Fruit fly (Drosophila melanogaster) whole organism, embryonic: ENCODE measurements around the gene Pp2A-29B.

ENCODE experiments used
- Atf-2 ChIP-seq: fragments of 200-800 bp; sonication (Bioruptor generic); optimal IDR thresholded peaks from 2 replicates; lab custom pipeline; 2016; ENCODE audit warnings: missing biosample characterization, missing genetic modification characterization
- CG10366 ChIP-seq: fragments of 200-800 bp; sonication (Bioruptor generic); IDR thresholded peaks from 2 replicates; pipeline ENCODE4 v1.3.6; 2022; ENCODE audit warnings: missing biosample characterization, missing genetic modification characterization
- CG11723 ChIP-seq: fragments of 200-800 bp; sonication (Bioruptor generic); optimal IDR thresholded peaks from 2 replicates; lab custom pipeline; 2017; ENCODE audit warnings: missing biosample characterization, mild to moderate bottlenecking, missing genetic modification characterization
- CG13424 ChIP-seq: fragments of 200-800 bp; sonication (Bioruptor generic); optimal IDR thresholded peaks from 2 replicates; lab custom pipeline; 2019; ENCODE audit warnings: missing biosample characterization, mild to moderate bottlenecking, missing genetic modification characterization, moderate library complexity
- CG13894 ChIP-seq: fragments of 200-800 bp; sonication (Bioruptor generic); optimal IDR thresholded peaks from 3 replicates; lab custom pipeline; 2018; ENCODE audit warnings: missing biosample characterization, mild to moderate bottlenecking, missing genetic modification characterization, moderate library complexity
- CG18262 ChIP-seq: fragments of 200-800 bp; optimal IDR thresholded peaks from 3 replicates; lab custom pipeline; 2019; ENCODE audit warnings: missing biosample characterization, mild to moderate bottlenecking, missing genetic modification characterization, moderate library complexity
- CG2129 ChIP-seq: fragments of 200-800 bp; sonication (Bioruptor generic); IDR thresholded peaks from 2 replicates; pipeline ENCODE4 v1.3.6; 2022; ENCODE audit warnings: missing biosample characterization, missing genetic modification characterization; ENCODE audit not compliant: partially characterized antibody
- CG2712 ChIP-seq: fragments of 200-800 bp; optimal IDR thresholded peaks from 3 replicates; lab custom pipeline; 2019; ENCODE audit warnings: missing biosample characterization, mild to moderate bottlenecking, missing genetic modification characterization, moderate library complexity
- CG3065 ChIP-seq: fragments of 200-800 bp; sonication (Bioruptor generic); optimal IDR thresholded peaks from 2 replicates; lab custom pipeline; 2016; ENCODE audit warnings: missing biosample characterization, missing genetic modification characterization
- CG3726 ChIP-seq: fragments of 200-800 bp; sonication (Bioruptor generic); IDR thresholded peaks from 3 replicates; pipeline ENCODE4, ENCODE4 v1.3.6; 2022; ENCODE audit warnings: missing biosample characterization, missing genetic modification characterization
- CG42726 ChIP-seq: fragments of 200-800 bp; sonication (Bioruptor generic); IDR thresholded peaks from 2 replicates; pipeline ENCODE4 v1.3.6; 2022; ENCODE audit warnings: missing biosample characterization, missing genetic modification characterization; ENCODE audit not compliant: partially characterized antibody
- CG4282 ChIP-seq: fragments of 200-800 bp; sonication (Bioruptor generic); optimal IDR thresholded peaks from 2 replicates; lab custom pipeline; 2016; ENCODE audit warnings: missing biosample characterization, missing genetic modification characterization
- CG4730 ChIP-seq: fragments of 200-800 bp; sonication (Bioruptor generic); IDR thresholded peaks from 2 replicates; pipeline ENCODE4 v1.3.6; 2022; ENCODE audit warnings: missing biosample characterization, missing genetic modification characterization
- CG6272 ChIP-seq: fragments of 200-800 bp; sonication (Bioruptor generic); IDR thresholded peaks from 2 replicates; pipeline ENCODE4 v1.3.6; 2022; ENCODE audit warnings: missing biosample characterization, missing genetic modification characterization
- CG7745 ChIP-seq: fragments of 200-800 bp; sonication (Bioruptor generic); optimal IDR thresholded peaks from 2 replicates; lab custom pipeline; 2018; ENCODE audit warnings: missing biosample characterization, mild to moderate bottlenecking, missing genetic modification characterization, moderate library complexity
- CG7963 ChIP-seq: fragments of 200-800 bp; sonication (Bioruptor generic); IDR thresholded peaks from 3 replicates; pipeline ENCODE4 v1.3.6; 2022; ENCODE audit warnings: missing biosample characterization, missing genetic modification characterization; ENCODE audit not compliant: partially characterized antibody
- CG8290 ChIP-seq, 3 experiments: fragments of 200-800 bp; sonication (Bioruptor generic); optimal IDR thresholded peaks; 2 replicates each; lab custom pipeline; 2016 to 2019; ENCODE audit warnings: missing biosample characterization in 3 of 3, missing genetic modification characterization in 3 of 3, mild to moderate bottlenecking in 2 of 3, moderate library complexity in 1 of 3
- D19B ChIP-seq: fragments of 200-800 bp; sonication (Bioruptor generic); optimal IDR thresholded peaks from 2 replicates; lab custom pipeline; 2017; ENCODE audit warnings: missing biosample characterization, mild to moderate bottlenecking, missing genetic modification characterization
- Dek ChIP-seq: fragments of 200-800 bp; sonication (Bioruptor generic); optimal IDR thresholded peaks from 3 replicates; lab custom pipeline; 2019; ENCODE audit warnings: missing biosample characterization, mild to moderate bottlenecking, missing genetic modification characterization, moderate library complexity
- ERR ChIP-seq: fragments of 200-800 bp; sonication (Bioruptor generic); optimal IDR thresholded peaks from 2 replicates; lab custom pipeline; 2016; ENCODE audit warnings: missing biosample characterization, missing genetic modification characterization
- H15 ChIP-seq: fragments of 200-800 bp; sonication (Bioruptor generic); IDR thresholded peaks from 3 replicates; pipeline ENCODE4 v1.3.6; 2022; ENCODE audit warnings: missing biosample characterization, missing genetic modification characterization
- HLH4C ChIP-seq: fragments of 200-800 bp; sonication (Bioruptor generic); IDR thresholded peaks from 3 replicates; pipeline ENCODE4 v1.3.6; 2022; ENCODE audit warnings: missing biosample characterization, missing genetic modification characterization; ENCODE audit not compliant: partially characterized antibody
- HLH54F ChIP-seq: fragments of 200-800 bp; sonication (Bioruptor generic); optimal IDR thresholded peaks from 3 replicates; lab custom pipeline; 2016; ENCODE audit warnings: missing biosample characterization, missing genetic modification characterization
- Jarid2 ChIP-seq: fragments of 200-800 bp; sonication (Bioruptor generic); optimal IDR thresholded peaks from 3 replicates; lab custom pipeline; 2017; ENCODE audit warnings: mild to moderate bottlenecking, missing biosample characterization, missing genetic modification reagents, missing genetic modification characterization
- Nf-YB ChIP-seq: fragments of 200-800 bp; sonication (Bioruptor generic); optimal IDR thresholded peaks from 3 replicates; lab custom pipeline; 2019; ENCODE audit warnings: missing biosample characterization, mild to moderate bottlenecking, missing genetic modification characterization, moderate library complexity
- Sin3A ChIP-seq: fragments of >200 bp; optimal IDR thresholded peaks from 2 replicates; lab custom pipeline; 2018
- Spps ChIP-seq: fragments of 200-800 bp; sonication (Bioruptor generic); optimal IDR thresholded peaks from 2 replicates; lab custom pipeline; 2018; ENCODE audit warnings: missing biosample characterization, mild to moderate bottlenecking, missing genetic modification characterization
- TFAM ChIP-seq: fragments of 200-800 bp; sonication (Bioruptor generic); optimal IDR thresholded peaks from 2 replicates; lab custom pipeline; 2017; ENCODE audit warnings: missing biosample characterization, missing genetic modification characterization, inconsistent platforms
- Usf ChIP-seq: fragments of 200-800 bp; sonication (Bioruptor generic); optimal IDR thresholded peaks from 2 replicates; lab custom pipeline; 2017; ENCODE audit warnings: missing genotype, missing biosample characterization, missing genetic modification characterization
- ara ChIP-seq: fragments of 200-800 bp; sonication (Bioruptor generic); IDR thresholded peaks from 2 replicates; pipeline ENCODE4 v1.3.6; 2022; ENCODE audit warnings: missing biosample characterization, missing genetic modification characterization
- bigmax ChIP-seq: fragments of 200-800 bp; sonication (Bioruptor generic); optimal IDR thresholded peaks from 2 replicates; lab custom pipeline; 2018; ENCODE audit warnings: missing biosample characterization, mild to moderate bottlenecking, missing genetic modification characterization
- corto ChIP-seq: fragments of 200-800 bp; sonication (Bioruptor generic); optimal IDR thresholded peaks from 2 replicates; lab custom pipeline; 2016; ENCODE audit warnings: missing biosample characterization, mild to moderate bottlenecking, missing genetic modification characterization, moderate library complexity
- crc ChIP-seq: fragments of 200-800 bp; sonication (Bioruptor generic); optimal IDR thresholded peaks from 2 replicates; lab custom pipeline; 2016; ENCODE audit warnings: missing biosample characterization, missing genetic modification characterization
- cwo ChIP-seq: fragments of 200-800 bp; sonication (Bioruptor generic); optimal IDR thresholded peaks from 3 replicates; lab custom pipeline; 2017; ENCODE audit warnings: missing biosample characterization, missing genetic modification characterization, mild to moderate bottlenecking, moderate library complexity, missing genetic modification reagents
- eve ChIP-seq, 2 experiments: fragments of >200 bp; optimal IDR thresholded peaks; 2 replicates each; lab custom pipeline; 2017; ENCODE audit warnings: missing biosample characterization in 2 of 2, missing genetic modification characterization in 2 of 2
- grau ChIP-seq: fragments of 200-800 bp; optimal IDR thresholded peaks from 3 replicates; lab custom pipeline; 2019; ENCODE audit warnings: missing biosample characterization, mild to moderate bottlenecking, missing genetic modification characterization, moderate library complexity
- hb ChIP-seq: fragments of 200-800 bp; sonication (Bioruptor generic); IDR thresholded peaks from 3 replicates; pipeline ENCODE4 v1.3.6; 2022; ENCODE audit warnings: missing biosample characterization, missing genetic modification characterization; ENCODE audit not compliant: partially characterized antibody
- hbn ChIP-seq: fragments of 200-800 bp; sonication (Bioruptor generic); IDR thresholded peaks from 2 replicates; pipeline ENCODE4 v1.3.6; 2022; ENCODE audit warnings: missing biosample characterization, missing genetic modification characterization; ENCODE audit not compliant: partially characterized antibody
- knrl ChIP-seq: fragments of 200-800 bp; sonication (Bioruptor generic); IDR thresholded peaks from 3 replicates; pipeline ENCODE4 v1.3.6; 2022; ENCODE audit warnings: missing biosample characterization, missing genetic modification characterization; ENCODE audit not compliant: partially characterized antibody
- lbe ChIP-seq: fragments of 200-800 bp; sonication (Bioruptor generic); optimal IDR thresholded peaks from 2 replicates; lab custom pipeline; 2016; ENCODE audit warnings: missing biosample characterization, mild to moderate bottlenecking, missing genetic modification characterization
- lov ChIP-seq, 2 experiments: fragments of 200-800 bp in 1 of 2; fragments of >200 bp in 1 of 2; sonication (Bioruptor generic) in 1 of 2; IDR thresholded peaks in 1 of 2; optimal IDR thresholded peaks in 1 of 2; 2 replicates in 1 of 2; 3 replicates in 1 of 2; pipeline versions ENCODE4 v1.3.6 to Lab custom; 2017 to 2022; ENCODE audit warnings: missing biosample characterization in 1 of 2, missing genetic modification characterization in 1 of 2
- onecut ChIP-seq: fragments of 200-800 bp; sonication (Bioruptor generic); IDR thresholded peaks from 2 replicates; pipeline ENCODE4 v1.3.6; 2022; ENCODE audit warnings: missing biosample characterization, missing genetic modification characterization
- pros ChIP-seq: fragments of 200-800 bp; sonication (Bioruptor generic); optimal IDR thresholded peaks from 3 replicates; lab custom pipeline; 2019; ENCODE audit warnings: missing biosample characterization, mild to moderate bottlenecking, missing genetic modification characterization, moderate library complexity
- repo ChIP-seq: fragments of 200-800 bp; sonication (Bioruptor generic); optimal IDR thresholded peaks from 2 replicates; lab custom pipeline; 2016; ENCODE audit warnings: missing biosample characterization, missing genetic modification characterization
- rib ChIP-seq: fragments of 200-800 bp; sonication (Bioruptor generic); IDR thresholded peaks from 2 replicates; pipeline ENCODE4 v1.3.6; 2022; ENCODE audit warnings: missing biosample characterization, missing genetic modification characterization
- run ChIP-seq: fragments of 200-800 bp; sonication (Bioruptor generic); optimal IDR thresholded peaks from 3 replicates; lab custom pipeline; 2018; ENCODE audit warnings: missing biosample characterization, mild to moderate bottlenecking, missing genetic modification characterization
- scrt ChIP-seq: fragments of 200-800 bp; sonication (Bioruptor generic); optimal IDR thresholded peaks from 2 replicates; lab custom pipeline; 2018; ENCODE audit warnings: missing biosample characterization, mild to moderate bottlenecking, missing genetic modification characterization, moderate library complexity
- sens-2 ChIP-seq: fragments of 200-800 bp; sonication (Bioruptor generic); IDR thresholded peaks from 2 replicates; pipeline ENCODE4 v1.3.6; 2022; ENCODE audit warnings: missing biosample characterization, missing genetic modification characterization
- sob ChIP-seq: fragments of 200-800 bp; sonication (Bioruptor generic); IDR thresholded peaks from 2 replicates; pipeline ENCODE4 v1.3.6; 2022; ENCODE audit warnings: missing biosample characterization, missing genetic modification characterization
- sug ChIP-seq: fragments of 200-800 bp; optimal IDR thresholded peaks from 2 replicates; lab custom pipeline; 2019; ENCODE audit warnings: missing biosample characterization, mild to moderate bottlenecking, missing genetic modification characterization, moderate library complexity

The Pp2A-29B gene

dm6 chr2L:8334705-8335104 is 31.1 kb upstream of the Pp2A-29B start:
- peak; percentile 10 for TF ChIP-seq cwo
- no peak for TF ChIP-seq eve (GFP tag; optimal IDR thresholded peaks at IDR 0.05; lab: Kevin White, UChicago)
- peak; percentile 14; the same call in 1 of the 2 replicates for TF ChIP-seq ara (GFP tag; lab: Robert Waterston, UW)
- TF ChIP-seq CG6272: 0 out of 2 replicates have a peak, but pooled peaks have one; percentile 25
- no peak for TF ChIP-seq lbe
- no peak for TF ChIP-seq CG11723 (GFP tag; lab: Kevin White, UChicago)
- TF ChIP-seq hbn (GFP tag; lab: Robert Waterston, UW): no peak
- no peak for TF ChIP-seq CG2712 (tag; lab: Kevin White, UChicago)
- no peak for TF ChIP-seq ERR (GFP tag; lab: Kevin White, UChicago)
- no peak for TF ChIP-seq Sin3A (lab: Kevin White, UChicago)
- no peak for TF ChIP-seq scrt
- TF ChIP-seq Spps (tag; lab: Kevin White, UChicago): no peak
- no peak; the same call in 2 of the 3 replicates for TF ChIP-seq knrl (GFP tag; lab: Robert Waterston, UW)
- TF ChIP-seq Atf-2: no peak
- no peak for TF ChIP-seq sens-2 (GFP tag; lab: Robert Waterston, UW)
- TF ChIP-seq CG7745: no peak
- no peak for TF ChIP-seq H15 (GFP tag; lab: Robert Waterston, UW)
- TF ChIP-seq CG2129: no peak
- peak; percentile 8 for TF ChIP-seq repo (GFP tag; lab: Kevin White, UChicago)
- TF ChIP-seq CG42726 (GFP tag; lab: Robert Waterston, UW): peak; percentile 63; the same call in 1 of the 2 replicates
- no peak for TF ChIP-seq hb
- TF ChIP-seq grau (tag; lab: Kevin White, UChicago): no peak
- no peak for TF ChIP-seq Nf-YB (GFP tag; lab: Kevin White, UChicago)
- no peak for TF ChIP-seq CG3065 (GFP tag; lab: Kevin White, UChicago)
- TF ChIP-seq HLH54F (GFP tag; lab: Kevin White, UChicago): no peak
- TF ChIP-seq CG4730 (GFP tag; lab: Robert Waterston, UW): no peak
- TF ChIP-seq CG13894 (tag; lab: Kevin White, UChicago): no peak
- TF ChIP-seq CG10366 (GFP tag; lab: Robert Waterston, UW): peak; percentile 20; the same call in 1 of the 2 replicates
- no peak for TF ChIP-seq lov (optimal IDR thresholded peaks at IDR 0.05; lab: Kevin White, UChicago)
- TF ChIP-seq lov (GFP tag; IDR thresholded peaks at IDR 0.05; lab: Robert Waterston, UW): peak; percentile 66; the same call in 1 of the 3 replicates
- TF ChIP-seq TFAM (GFP tag; lab: Kevin White, UChicago): no peak
- TF ChIP-seq rib (GFP tag; lab: Robert Waterston, UW): no peak
- no peak for TF ChIP-seq CG8290 (GFP tag; optimal IDR thresholded peaks at IDR 0.05; lab: Kevin White, UChicago)
- no peak for TF ChIP-seq CG8290 (tag; optimal IDR thresholded peaks at IDR 0.05; lab: Kevin White, UChicago)
- TF ChIP-seq onecut: no peak
- TF ChIP-seq pros (GFP tag; lab: Kevin White, UChicago): no peak
- TF ChIP-seq CG13424 (tag; lab: Kevin White, UChicago): no peak
- TF ChIP-seq crc: no peak
- no peak for TF ChIP-seq HLH4C (GFP tag; lab: Robert Waterston, UW)
- TF ChIP-seq run: no peak
- no peak for TF ChIP-seq CG7963 (GFP tag; lab: Robert Waterston, UW)
- no peak for TF ChIP-seq CG3726 (GFP tag; lab: Robert Waterston, UW)
- TF ChIP-seq CG18262 (tag; lab: Kevin White, UChicago): no peak
- TF ChIP-seq sug (tag; lab: Kevin White, UChicago): no peak
- no peak for TF ChIP-seq D19B (GFP tag; lab: Kevin White, UChicago)
- TF ChIP-seq CG4282: no peak
- no peak for TF ChIP-seq Usf (GFP tag; lab: Kevin White, UChicago)
- no peak for TF ChIP-seq Dek
- no peak for TF ChIP-seq Jarid2
- no peak for TF ChIP-seq bigmax (GFP tag; lab: Kevin White, UChicago)
- TF ChIP-seq corto: no peak
- 0 out of 2 replicates have a peak, but pooled peaks have one; percentile 28 for TF ChIP-seq sob (GFP tag; lab: Robert Waterston, UW)
